Worm (Caenorhabditis elegans) whole organism, L3 larva: ENCODE measurements around the gene ZK813.5.

Source experiments
- R02D3.7 ChIP-seq: fragments of 150-350 bp; optimal IDR thresholded peaks from 2 replicates; lab custom pipeline; 2014; ENCODE audit warnings: missing biosample characterization, missing genetic modification characterization
- aly-2 ChIP-seq: fragments of 150-350 bp; optimal IDR thresholded peaks from 2 replicates; lab custom pipeline; 2014; ENCODE audit warnings: missing biosample characterization, missing genetic modification characterization
- ama-1 ChIP-seq: fragments of 150-350 bp; optimal IDR thresholded peaks from 2 replicates; lab custom pipeline; 2018
- ceh-16 ChIP-seq: sonication (generic microtip); optimal IDR thresholded peaks from 2 replicates; lab custom pipeline; 2017; ENCODE audit warnings: missing biosample characterization, missing genetic modification characterization
- ceh-28 ChIP-seq: fragments of 150-350 bp; optimal IDR thresholded peaks from 2 replicates; lab custom pipeline; 2014; ENCODE audit warnings: missing biosample characterization, missing genetic modification reagents, missing genetic modification characterization
- ceh-82 ChIP-seq: fragments of 150-350 bp; optimal IDR thresholded peaks from 2 replicates; lab custom pipeline; 2014; ENCODE audit warnings: missing biosample characterization, missing genetic modification characterization
- ceh-9 ChIP-seq: sonication (generic microtip); optimal IDR thresholded peaks from 2 replicates; lab custom pipeline; 2018; ENCODE audit warnings: missing biosample characterization, missing genetic modification characterization
- egl-27 ChIP-seq: sonication (generic microtip); optimal IDR thresholded peaks from 4 replicates; lab custom pipeline; 2017; ENCODE audit warnings: missing biosample characterization, missing genetic modification reagents, missing genetic modification characterization
- egl-5 ChIP-seq: fragments of 150-350 bp; optimal IDR thresholded peaks from 2 replicates; lab custom pipeline; 2017; ENCODE audit warnings: missing biosample characterization, missing genetic modification reagents, missing genetic modification characterization, inconsistent platforms
- eor-1 ChIP-seq, 2 experiments: fragments of 150-350 bp; optimal IDR thresholded peaks; 2 replicates each; lab custom pipeline; 2014 to 2018; ENCODE audit warnings: missing biosample characterization in 2 of 2, missing genetic modification characterization in 2 of 2
- fkh-10 ChIP-seq: sonication (generic microtip); optimal IDR thresholded peaks from 2 replicates; lab custom pipeline; 2017; ENCODE audit warnings: missing biosample characterization, missing genetic modification reagents, missing genetic modification characterization
- fos-1 ChIP-seq: fragments of 150-350 bp; optimal IDR thresholded peaks from 2 replicates; lab custom pipeline; 2014; ENCODE audit warnings: missing biosample characterization, missing genetic modification characterization
- hmg-11 ChIP-seq: sonication (generic microtip); optimal IDR thresholded peaks from 2 replicates; lab custom pipeline; 2016; ENCODE audit warnings: missing genetic modification characterization, missing compliant biosample characterization
- lin-15B ChIP-seq: fragments of 150-350 bp; optimal IDR thresholded peaks from 2 replicates; lab custom pipeline; 2014; ENCODE audit warnings: missing biosample characterization, missing genetic modification characterization
- lin-39 ChIP-seq: fragments of 150-350 bp; optimal IDR thresholded peaks from 2 replicates; lab custom pipeline; 2018; ENCODE audit warnings: missing biosample characterization, missing genetic modification reagents, missing genetic modification characterization
- lsy-12 ChIP-seq: sonication (generic microtip); optimal IDR thresholded peaks from 2 replicates; lab custom pipeline; 2016; ENCODE audit warnings: mild to moderate bottlenecking, missing genetic modification characterization, missing compliant biosample characterization
- mml-1 ChIP-seq: fragments of 150-350 bp; sonication (generic microtip); optimal IDR thresholded peaks from 3 replicates; lab custom pipeline; 2014; ENCODE audit warnings: missing biosample characterization, missing genetic modification characterization
- nfya-1 ChIP-seq: sonication (generic microtip); optimal IDR thresholded peaks from 2 replicates; lab custom pipeline; 2017; ENCODE audit warnings: missing genetic modification characterization, mild to moderate bottlenecking, missing compliant biosample characterization, antibody characterized with exemption, moderate library complexity; ENCODE audit not compliant: insufficient read depth
- nhr-11 ChIP-seq: fragments of 150-350 bp; optimal IDR thresholded peaks from 2 replicates; lab custom pipeline; 2014; ENCODE audit warnings: missing biosample characterization, missing genetic modification characterization
- nhr-12 ChIP-seq: fragments of 150-350 bp; optimal IDR thresholded peaks from 2 replicates; lab custom pipeline; 2014; ENCODE audit warnings: missing biosample characterization, missing genetic modification characterization
- nhr-25 ChIP-seq: sonication (generic microtip); optimal IDR thresholded peaks from 2 replicates; lab custom pipeline; 2017; ENCODE audit warnings: missing biosample characterization, missing genetic modification characterization
- nhr-28 ChIP-seq: fragments of 150-350 bp; optimal IDR thresholded peaks from 2 replicates; lab custom pipeline; 2014; ENCODE audit warnings: missing biosample characterization, missing genetic modification characterization
- nhr-67 ChIP-seq: fragments of 150-350 bp; optimal IDR thresholded peaks from 2 replicates; lab custom pipeline; 2014; ENCODE audit warnings: missing biosample characterization, missing genetic modification characterization
- nhr-76 ChIP-seq: fragments of 150-350 bp; sonication (generic microtip); optimal IDR thresholded peaks from 5 replicates; lab custom pipeline; 2014; ENCODE audit warnings: missing biosample characterization, missing genetic modification characterization
- nhr-77 ChIP-seq: fragments of 150-350 bp; optimal IDR thresholded peaks from 2 replicates; lab custom pipeline; 2014; ENCODE audit warnings: missing biosample characterization, missing genetic modification characterization
- pha-4 ChIP-seq: fragments of 150-350 bp; optimal IDR thresholded peaks from 2 replicates; lab custom pipeline; 2014; ENCODE audit warnings: missing biosample characterization, missing genetic modification reagents, missing genetic modification characterization
- pqm-1 ChIP-seq: fragments of 150-350 bp; optimal IDR thresholded peaks from 2 replicates; lab custom pipeline; 2017; ENCODE audit warnings: missing biosample characterization, missing genetic modification characterization, inconsistent platforms
- skn-1 ChIP-seq: fragments of 150-350 bp; optimal IDR thresholded peaks from 2 replicates; lab custom pipeline; 2014; ENCODE audit warnings: missing biosample characterization, missing genetic modification characterization
- snpc-4 ChIP-seq: fragments of 150-350 bp; optimal IDR thresholded peaks from 2 replicates; lab custom pipeline; 2014; ENCODE audit warnings: missing biosample characterization, missing genetic modification characterization
- tbx-2 ChIP-seq: sonication (generic microtip); optimal IDR thresholded peaks from 2 replicates; lab custom pipeline; 2016; ENCODE audit warnings: mild to moderate bottlenecking, missing genetic modification characterization, missing compliant biosample characterization
- unc-39 ChIP-seq: sonication (generic microtip); optimal IDR thresholded peaks from 4 replicates; lab custom pipeline; 2017; ENCODE audit warnings: missing biosample characterization, missing genetic modification characterization
- unc-62 ChIP-seq: fragments of 150-350 bp; sonication (generic microtip); optimal IDR thresholded peaks from 4 replicates; lab custom pipeline; 2014; ENCODE audit warnings: missing biosample characterization, missing genetic modification reagents, missing genetic modification characterization
- zag-1 ChIP-seq: fragments of 150-350 bp; optimal IDR thresholded peaks from 2 replicates; lab custom pipeline; 2014; ENCODE audit warnings: missing biosample characterization, missing genetic modification characterization
- ztf-4 ChIP-seq: fragments of 150-350 bp; optimal IDR thresholded peaks from 2 replicates; lab custom pipeline; 2014; ENCODE audit warnings: missing biosample characterization, missing genetic modification characterization

Gene ZK813.5

ce11 chrX:3465785-3466184 is 14.8 kb upstream of the ZK813.5 start, which contains the start of the genes ZK377.15 and sax-3:
Gene ZK377.15, minus strand, starts transcription at chrX:3465885.
Gene sax-3, minus strand, starts transcription at chrX:3465927.
- TF ChIP-seq unc-62 (GFP tag; lab: Kevin White, UChicago), result no peak
- no peak for TF ChIP-seq tbx-2 (tag; lab: Kevin White, UChicago)
- TF ChIP-seq nhr-76 (tag; lab: Kevin White, UChicago), result no peak
- TF ChIP-seq egl-27, result no peak

DNA sequence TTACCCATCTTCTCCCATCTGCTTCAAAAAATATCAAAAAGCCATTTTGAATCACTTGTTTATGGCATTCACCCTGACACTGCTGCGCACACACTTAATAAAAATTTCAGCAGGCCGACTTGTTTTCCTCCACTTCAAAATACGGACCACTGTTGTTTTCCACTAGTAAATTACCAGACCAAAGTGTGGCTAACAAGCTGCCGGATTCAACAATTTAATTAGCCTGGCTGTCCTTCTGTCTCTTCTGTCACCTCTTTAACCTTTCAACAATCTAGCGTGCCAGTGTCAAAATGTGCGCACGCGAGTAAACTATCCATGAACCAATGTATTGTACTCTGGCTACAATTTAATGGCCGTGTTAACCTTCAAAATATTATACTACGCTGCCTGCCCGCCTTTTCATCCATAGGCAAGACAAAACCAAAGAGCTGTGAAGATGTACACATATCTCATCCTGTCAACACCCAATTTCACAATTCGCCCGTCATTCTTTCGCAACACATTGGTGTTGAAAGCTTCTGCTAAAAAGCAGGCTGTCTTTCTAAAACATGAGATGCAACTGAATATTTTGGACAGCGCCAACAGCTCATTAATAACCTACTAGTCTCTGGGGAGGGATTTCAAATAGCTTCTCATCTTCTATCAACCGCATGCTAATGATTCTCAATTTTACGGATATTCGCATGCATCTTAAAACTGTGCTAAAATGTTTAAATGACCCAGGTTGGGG is 13.5 kb upstream of the ZK813.5 start:
- TF ChIP-seq ceh-16 (tag; lab: Kevin White, UChicago) (no peak), lin-39 (tag; lab: Kevin White, UChicago) (peak; percentile 60)

ce11 chrX:3463875-3464274 is 12.9 kb upstream of the ZK813.5 start:
- no peak for TF ChIP-seq nhr-67
- TF ChIP-seq nhr-28 (tag; lab: Kevin White, UChicago), result no peak
- no peak for TF ChIP-seq egl-5 (tag; lab: Kevin White, UChicago)
- TF ChIP-seq nhr-11 (tag; lab: Kevin White, UChicago), result no peak
- no peak for TF ChIP-seq lin-15B
- TF ChIP-seq zag-1, result no peak
- no peak for TF ChIP-seq lsy-12 (tag; lab: Kevin White, UChicago)
- TF ChIP-seq nhr-25, result peak; percentile 27

DNA sequence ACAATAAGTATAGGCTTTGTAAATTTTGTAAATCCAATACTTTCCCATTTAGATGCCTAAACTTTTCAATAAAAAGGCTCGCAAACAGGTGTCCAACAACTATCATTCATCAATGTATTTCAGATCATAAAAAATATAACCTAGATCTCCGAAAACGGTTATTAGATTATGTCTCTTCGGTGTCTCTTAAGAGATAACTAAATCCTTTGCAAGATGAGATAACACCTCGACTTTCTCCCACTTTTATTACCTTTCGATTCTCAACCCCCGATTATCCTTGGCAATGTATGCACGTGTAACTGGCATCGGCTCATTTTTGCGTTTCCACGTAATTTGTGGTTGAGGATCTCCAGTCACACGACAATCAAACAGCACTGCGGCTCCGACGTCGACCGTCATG is 11.1 kb upstream of the ZK813.5 start:
- no peak for TF ChIP-seq nhr-67
- no peak for TF ChIP-seq pha-4
- no peak for TF ChIP-seq nhr-12
- no peak for TF ChIP-seq nhr-25
- TF ChIP-seq nfya-1 (tag; lab: Kevin White, UChicago), result no peak

- no peak for TF ChIP-seq aly-2 (tag; lab: Kevin White, UChicago)
- TF ChIP-seq ceh-9 (tag; lab: Kevin White, UChicago), result no peak
- no peak for TF ChIP-seq ceh-28 (tag; lab: Kevin White, UChicago)
- TF ChIP-seq ama-1 (lab: Kevin White, UChicago), result no peak
- TF ChIP-seq R02D3.7 (tag; lab: Kevin White, UChicago), result no peak
- no peak for TF ChIP-seq nhr-12
- peak; percentile 43 for TF ChIP-seq unc-62 (GFP tag; lab: Kevin White, UChicago)
- no peak for TF ChIP-seq lin-15B
- no peak for TF ChIP-seq pha-4
- TF ChIP-seq mml-1, result no peak
- TF ChIP-seq snpc-4, result no peak
- no peak for TF ChIP-seq ztf-4 (tag; lab: Kevin White, UChicago)
- peak; percentile 93 for TF ChIP-seq lin-39 (tag; lab: Kevin White, UChicago)
- peak; percentile 61 for TF ChIP-seq egl-5 (tag; lab: Kevin White, UChicago)
- peak; percentile 50 for TF ChIP-seq nfya-1 (tag; lab: Kevin White, UChicago)
- no peak for TF ChIP-seq fkh-10 (GFP tag; lab: Kevin White, UChicago)
- TF ChIP-seq lsy-12 (tag; lab: Kevin White, UChicago), result no peak
- no peak for TF ChIP-seq fos-1
- no peak for TF ChIP-seq ceh-82 (tag; lab: Kevin White, UChicago)
- no peak for TF ChIP-seq unc-39
- no peak for TF ChIP-seq skn-1 (tag; lab: Kevin White, UChicago)
- no peak for TF ChIP-seq nhr-28 (tag; lab: Kevin White, UChicago)
- no peak for TF ChIP-seq pqm-1 (tag; lab: Kevin White, UChicago)
- TF ChIP-seq ceh-16 (tag; lab: Kevin White, UChicago), result no peak
Observed at ce11 chrX:3455561-3455960, 4.5 kb upstream of the ZK813.5 start.

DNA sequence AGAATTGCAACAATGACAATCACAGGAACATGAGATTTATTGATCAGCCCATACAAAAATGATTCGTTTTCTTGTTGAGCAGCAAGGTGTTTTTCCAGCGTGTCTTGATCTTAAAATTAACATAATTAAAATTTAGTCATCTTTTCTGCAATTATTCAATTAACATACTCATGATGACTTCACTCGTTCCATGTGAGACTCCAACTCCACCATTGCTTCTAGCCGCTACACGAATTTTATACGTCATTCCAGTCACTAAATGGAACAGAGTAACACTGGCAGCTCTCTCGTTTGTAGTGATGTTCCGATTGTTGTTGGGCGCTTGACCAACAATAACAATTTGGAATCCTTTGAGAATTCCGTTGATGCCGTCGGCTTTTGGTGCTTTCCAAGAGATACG is 2.8 kb upstream of the ZK813.5 start:
- TF ChIP-seq hmg-11 (tag; lab: Kevin White, UChicago) (no peak), ama-1 (lab: Kevin White, UChicago) (no peak), nhr-11 (tag; lab: Kevin White, UChicago) (no peak), nhr-77 (tag; lab: Kevin White, UChicago) (no peak), snpc-4 (no peak), eor-1 (tag; optimal IDR thresholded peaks at IDR 0.05; lab: Kevin White, UChicago) (no peak)
